Fruit fly (Drosophila melanogaster): ENCODE results near the gene Ak3.

Gene Ak3

dm6 chr3R:10889520-10889887, at the start of gene Ak3:
Ak3 (minus strand) TSS chr3R:10889588.
- TF ChIP-seq usp (GFP tag; optimal IDR thresholded peaks at IDR 0.05) (no peak), psq (optimal IDR thresholded peaks at IDR 0.05) (no peak), EcR (GFP tag; optimal IDR thresholded peaks at IDR 0.05) (no peak), CG8478 (optimal IDR thresholded peaks at IDR 0.05) (no peak), Dll (optimal IDR thresholded peaks at IDR 0.05) (no peak), pan (optimal IDR thresholded peaks at IDR 0.05) (no peak)

dm6 chr3R:10893327-10893726, 3.9 kb upstream of the Ak3 start, which contains the start of gene CG6621:
CG6621 (minus strand) TSS chr3R:10893531.
- TF ChIP-seq Dll (optimal IDR thresholded peaks at IDR 0.05) (no peak), psq (optimal IDR thresholded peaks at IDR 0.05) (no peak), usp (GFP tag; optimal IDR thresholded peaks at IDR 0.05) (no peak), CG8478 (optimal IDR thresholded peaks at IDR 0.05) (no peak), EcR (GFP tag; optimal IDR thresholded peaks at IDR 0.05) (no peak), pan (optimal IDR thresholded peaks at IDR 0.05) (no peak)

dm6 chr3R:10888633-10889519, 512 bp downstream of the Ak3 start:
- TF ChIP-seq Dll (optimal IDR thresholded peaks at IDR 0.05), result peak; percentile 80
- no peak for TF ChIP-seq usp (GFP tag; optimal IDR thresholded peaks at IDR 0.05)

- TF ChIP-seq psq (optimal IDR thresholded peaks at IDR 0.05) (no peak), pan (optimal IDR thresholded peaks at IDR 0.05) (no peak), EcR (GFP tag; optimal IDR thresholded peaks at IDR 0.05) (no peak), Dll (optimal IDR thresholded peaks at IDR 0.05) (no peak), usp (GFP tag; optimal IDR thresholded peaks at IDR 0.05) (no peak), CG8478 (optimal IDR thresholded peaks at IDR 0.05) (no peak)
Measured at dm6 chr3R:10888300-10888632, 1.1 kb downstream of the Ak3 start.

dm6 chr3R:10886462-10887315, 2.7 kb downstream of the Ak3 start:
- TF ChIP-seq usp (GFP tag; optimal IDR thresholded peaks at IDR 0.05), result no peak
- peak; percentile 87 for TF ChIP-seq Dll (optimal IDR thresholded peaks at IDR 0.05)

- TF ChIP-seq Dll (optimal IDR thresholded peaks at IDR 0.05) (peak; percentile 26), usp (GFP tag; optimal IDR thresholded peaks at IDR 0.05) (no peak), EcR (GFP tag; optimal IDR thresholded peaks at IDR 0.05) (no peak)
Measured at dm6 chr3R:10885422-10886081, 3.8 kb downstream of the Ak3 start, which contains the start of gene Leash. Leash (plus strand) TSS chr3R:10885540.

dm6 chr3R:10884678-10885421, 4.5 kb downstream of the Ak3 start, which contains the start of gene CG14696:
CG14696 (minus strand) TSS chr3R:10885001.
- no peak for TF ChIP-seq pan (optimal IDR thresholded peaks at IDR 0.05)
- TF ChIP-seq EcR (GFP tag; optimal IDR thresholded peaks at IDR 0.05), result no peak
- TF ChIP-seq usp (GFP tag; optimal IDR thresholded peaks at IDR 0.05), result no peak
- TF ChIP-seq CG8478 (optimal IDR thresholded peaks at IDR 0.05), result no peak
- TF ChIP-seq Dll (optimal IDR thresholded peaks at IDR 0.05), result no peak
- TF ChIP-seq psq (optimal IDR thresholded peaks at IDR 0.05), result no peak

dm6 chr3R:10884031-10884677, 5.2 kb downstream of the Ak3 start:
- TF ChIP-seq Dll (optimal IDR thresholded peaks at IDR 0.05) (no peak), pan (optimal IDR thresholded peaks at IDR 0.05) (no peak), CG8478 (optimal IDR thresholded peaks at IDR 0.05) (no peak), usp (GFP tag; optimal IDR thresholded peaks at IDR 0.05) (no peak)

- TF ChIP-seq pan (optimal IDR thresholded peaks at IDR 0.05), result no peak
- no peak for TF ChIP-seq EcR (GFP tag; optimal IDR thresholded peaks at IDR 0.05)
- TF ChIP-seq usp (GFP tag; optimal IDR thresholded peaks at IDR 0.05), result no peak
- TF ChIP-seq Dll (optimal IDR thresholded peaks at IDR 0.05), result peak; percentile 29
- TF ChIP-seq psq (optimal IDR thresholded peaks at IDR 0.05), result no peak
Measured at dm6 chr3R:10881824-10882559, 7.4 kb downstream of the Ak3 start, which contains the start of gene Tpc1. Tpc1 (minus strand) TSS chr3R:10882188.

- TF ChIP-seq usp (GFP tag; optimal IDR thresholded peaks at IDR 0.05) (no peak), pan (optimal IDR thresholded peaks at IDR 0.05) (no peak)
Measured at dm6 chr3R:10879219-10879618, 10.2 kb downstream of the Ak3 start, which contains the start of gene CG14695. CG14695 (minus strand) TSS chr3R:10879319.

dm6 chr3R:10878628-10879027, 10.8 kb downstream of the Ak3 start:
- TF ChIP-seq psq (optimal IDR thresholded peaks at IDR 0.05) (no peak), CG8478 (optimal IDR thresholded peaks at IDR 0.05) (no peak), pan (optimal IDR thresholded peaks at IDR 0.05) (no peak), Dll (optimal IDR thresholded peaks at IDR 0.05) (no peak), EcR (GFP tag; optimal IDR thresholded peaks at IDR 0.05) (no peak), usp (GFP tag; optimal IDR thresholded peaks at IDR 0.05) (no peak)
